Worm (Caenorhabditis elegans): Measurements from ENCODE around the gene F08F1.4.

F08F1.4 gene

ce11 chrX:8422020-8422419, 8.8 kb downstream of the F08F1.4 start, which contains the start of gene tag-123 (continued):
- TF ChIP-seq daf-16 (GFP tag; optimal IDR thresholded peaks at IDR 0.05): no peak
- TF ChIP-seq daf-16 (tag; optimal IDR thresholded peaks at IDR 0.05): peak; percentile 51
- TF ChIP-seq nhr-102 (tag; optimal IDR thresholded peaks at IDR 0.05): peak; percentile 2
- TF ChIP-seq arid-1 (GFP tag; conservative IDR thresholded peaks at IDR 0.05): 0 out of 2 replicates have a peak, but pooled peaks have one; percentile 15
- peak; percentile 16 for TF ChIP-seq nhr-28 (tag; optimal IDR thresholded peaks at IDR 0.05)
- TF ChIP-seq F49E8.2 (tag; optimal IDR thresholded peaks at IDR 0.05; ENCODE audit: borderline replicate concordance): no peak
- TF ChIP-seq lin-13 (GFP tag; optimal IDR thresholded peaks at IDR 0.05): peak; percentile 26
- TF ChIP-seq daf-12 (tag; optimal IDR thresholded peaks at IDR 0.05): no peak
- TF ChIP-seq fkh-10 (GFP tag; optimal IDR thresholded peaks at IDR 0.05): peak; percentile 46
- no peak for TF ChIP-seq cey-2 (tag; optimal IDR thresholded peaks at IDR 0.05; ENCODE audit: borderline replicate concordance, insufficient read depth)
- TF ChIP-seq aly-2 (tag; optimal IDR thresholded peaks at IDR 0.05): no peak
- peak; percentile 69 for TF ChIP-seq dve-1 (tag; optimal IDR thresholded peaks at IDR 0.05; ENCODE audit: insufficient read depth)
- no peak for TF ChIP-seq Y75B8A.6 (GFP tag; IDR thresholded peaks at IDR 0.05)
- TF ChIP-seq unc-39 (tag; optimal IDR thresholded peaks at IDR 0.05): no peak
- TF ChIP-seq D1046.2 (GFP tag; IDR thresholded peaks at IDR 0.05): no peak
- peak; percentile 74 for TF ChIP-seq mep-1 (tag; optimal IDR thresholded peaks at IDR 0.05)
- 0 out of 2 replicates have a peak, but pooled peaks have one; percentile 9 for TF ChIP-seq pha-4 (GFP tag; IDR thresholded peaks at IDR 0.05)
- peak; percentile 68 for TF ChIP-seq pha-4 (tag; optimal IDR thresholded peaks at IDR 0.05)
- no peak for TF ChIP-seq fos-1 (tag; optimal IDR thresholded peaks at IDR 0.05)
- TF ChIP-seq nhr-237 (tag; optimal IDR thresholded peaks at IDR 0.05): no peak
- TF ChIP-seq zip-2 (tag; optimal IDR thresholded peaks at IDR 0.05): no peak
- no peak for TF ChIP-seq pqm-1 (tag; optimal IDR thresholded peaks at IDR 0.05)
- TF ChIP-seq nhr-41 (GFP tag; IDR thresholded peaks at IDR 0.05): no peak
- no peak for TF ChIP-seq lin-38 (GFP tag; IDR thresholded peaks at IDR 0.05)
- no peak for TF ChIP-seq F26F4.8 (GFP tag; conservative IDR thresholded peaks at IDR 0.05)
- no peak for TF ChIP-seq ceh-44 (GFP tag; IDR thresholded peaks at IDR 0.05)
- no peak for TF ChIP-seq snpc-4 (tag; optimal IDR thresholded peaks at IDR 0.05)
- no peak for TF ChIP-seq ztf-7 (tag; optimal IDR thresholded peaks at IDR 0.05)
- TF ChIP-seq dmd-8 (GFP tag; IDR thresholded peaks at IDR 0.05): no peak
- no peak for TF ChIP-seq mxl-2 (GFP tag; conservative IDR thresholded peaks at IDR 0.05)
- no peak for TF ChIP-seq duxl-1 (tag; optimal IDR thresholded peaks at IDR 0.05; ENCODE audit: poor library complexity)
- TF ChIP-seq ceh-62 (tag; optimal IDR thresholded peaks at IDR 0.05): no peak
- no peak for TF ChIP-seq jun-1 (tag; optimal IDR thresholded peaks at IDR 0.05)
- TF ChIP-seq lsy-2 (tag; optimal IDR thresholded peaks at IDR 0.05): peak in 1 of 2 experiments; percentile 73
- no peak for TF ChIP-seq lin-29 (GFP tag; IDR thresholded peaks at IDR 0.05)
- no peak for TF ChIP-seq zfp-3 (GFP tag; conservative IDR thresholded peaks at IDR 0.05)
- no peak for TF ChIP-seq T20F7.1 (GFP tag; optimal IDR thresholded peaks at IDR 0.05)
- TF ChIP-seq lin-39 (tag; optimal IDR thresholded peaks at IDR 0.05): no peak
- TF ChIP-seq hlh-30 (tag; optimal IDR thresholded peaks at IDR 0.05; ENCODE audit: insufficient read depth): peak; percentile 56
- no peak for TF ChIP-seq tra-1 (GFP tag; IDR thresholded peaks at IDR 0.05)
- peak in 1 of 2 experiments; percentile 47 for TF ChIP-seq hif-1 (tag; optimal IDR thresholded peaks at IDR 0.05)
- TF ChIP-seq R02D3.7 (tag; optimal IDR thresholded peaks at IDR 0.05): peak; percentile 53
- no peak for TF ChIP-seq ZK546.5 (tag; optimal IDR thresholded peaks at IDR 0.05)
- no peak for TF ChIP-seq ceh-28 (tag; optimal IDR thresholded peaks at IDR 0.05)
- TF ChIP-seq nhr-48 (tag; optimal IDR thresholded peaks at IDR 0.05): no peak
- TF ChIP-seq ctbp-1 (GFP tag; IDR thresholded peaks at IDR 0.05): no peak
- TF ChIP-seq spr-1 (tag; optimal IDR thresholded peaks at IDR 0.05): no peak
- TF ChIP-seq Y105C5A.15 (GFP tag; IDR thresholded peaks at IDR 0.05): no peak
- no peak for TF ChIP-seq daf-19 (GFP tag; conservative IDR thresholded peaks at IDR 0.05)
- no peak for TF ChIP-seq spr-3 (GFP tag; optimal IDR thresholded peaks at IDR 0.05)
- TF ChIP-seq ceh-20 (GFP tag; IDR thresholded peaks at IDR 0.05): no peak
- no peak for TF ChIP-seq nhr-10 (tag; optimal IDR thresholded peaks at IDR 0.05)

Data from whole organism, L4 larva.